Worm (Caenorhabditis elegans): ENCODE measurements around the gene pdi-1.

- TF ChIP-seq lin-39 (tag; optimal IDR thresholded peaks at IDR 0.05) (no peak), snpc-4 (tag; optimal IDR thresholded peaks at IDR 0.05) (no peak), nhr-76 (tag; optimal IDR thresholded peaks at IDR 0.05) (no peak), ama-1 (optimal IDR thresholded peaks at IDR 0.05) (no peak), hlh-30 (tag; optimal IDR thresholded peaks at IDR 0.05; ENCODE audit: insufficient read depth) (peak; percentile 71)
Observed at ce11 chrIII:3701411-3702310, at the start of gene pdi-1, which contains the start of gene C14B1.2.

All from whole organism, L4 larva.